Fruit fly (Drosophila melanogaster) whole organism, prepupa: ENCODE results near the gene Bdp1.

Source experiments
- Blimp-1 ChIP-seq: fragments of 200-800 bp; sonication (Bioruptor generic); optimal IDR thresholded peaks from 3 replicates; lab custom pipeline; 2017; ENCODE audit warnings: missing biosample characterization, missing genetic modification characterization, mild to moderate bottlenecking, moderate library complexity, missing genetic modification reagents
- CG10631 ChIP-seq: fragments of 200-800 bp; sonication (Bioruptor generic); optimal IDR thresholded peaks from 2 replicates; lab custom pipeline; 2016; ENCODE audit warnings: missing biosample characterization, missing genetic modification characterization
- CG11762 ChIP-seq: fragments of 200-800 bp; sonication (Bioruptor generic); optimal IDR thresholded peaks from 3 replicates; lab custom pipeline; 2016; ENCODE audit warnings: missing biosample characterization, missing genetic modification characterization; ENCODE audit not compliant: insufficient read depth
- CG11902 ChIP-seq: fragments of 200-800 bp; sonication (Bioruptor generic); optimal IDR thresholded peaks from 3 replicates; lab custom pipeline; 2016; ENCODE audit warnings: missing biosample characterization, missing genetic modification characterization
- CG15336 ChIP-seq: fragments of 200-800 bp; sonication (Bioruptor generic); IDR thresholded peaks from 2 replicates; pipeline ENCODE4 v1.3.6; 2022; ENCODE audit warnings: missing biosample characterization, missing genetic modification characterization
- CG1621 ChIP-seq: fragments of 200-800 bp; sonication (Bioruptor generic); optimal IDR thresholded peaks from 3 replicates; lab custom pipeline; 2018; ENCODE audit warnings: missing biosample characterization, mild to moderate bottlenecking, missing genetic modification characterization
- CG16779 ChIP-seq: fragments of 200-800 bp; sonication (Bioruptor generic); optimal IDR thresholded peaks from 3 replicates; lab custom pipeline; 2017; ENCODE audit warnings: missing biosample characterization, mild to moderate bottlenecking, missing genetic modification characterization
- CG3032 ChIP-seq: fragments of 200-800 bp; optimal IDR thresholded peaks from 2 replicates; lab custom pipeline; 2019; ENCODE audit warnings: missing biosample characterization, mild to moderate bottlenecking, missing genetic modification characterization, moderate library complexity
- CG32006 ChIP-seq: fragments of 200-800 bp; sonication (Bioruptor generic); optimal IDR thresholded peaks from 3 replicates; lab custom pipeline; 2017; ENCODE audit warnings: missing biosample characterization, mild to moderate bottlenecking, missing genetic modification characterization
- CG34406 ChIP-seq: fragments of 200-800 bp; sonication (Bioruptor generic); optimal IDR thresholded peaks from 3 replicates; lab custom pipeline; 2016; ENCODE audit warnings: missing biosample characterization, missing genetic modification characterization
- CG4318 ChIP-seq: fragments of 200-800 bp; sonication (Bioruptor generic); optimal IDR thresholded peaks from 3 replicates; lab custom pipeline; 2017; ENCODE audit warnings: missing biosample characterization, mild to moderate bottlenecking, missing genetic modification characterization
- CG6163 ChIP-seq: fragments of 200-800 bp; sonication (Bioruptor generic); IDR thresholded peaks from 3 replicates; pipeline ENCODE4 v1.3.6; 2022; ENCODE audit warnings: missing biosample characterization, missing genetic modification characterization
- CG6276 ChIP-seq: fragments of 200-800 bp; sonication (Bioruptor generic); optimal IDR thresholded peaks from 2 replicates; lab custom pipeline; 2017; ENCODE audit warnings: missing biosample characterization, mild to moderate bottlenecking, missing genetic modification characterization
- CG6808 ChIP-seq: fragments of 200-800 bp; sonication (Bioruptor generic); optimal IDR thresholded peaks from 3 replicates; lab custom pipeline; 2017; ENCODE audit warnings: missing biosample characterization, missing genetic modification characterization, mild to moderate bottlenecking, moderate library complexity, missing genetic modification reagents
- CG6854 ChIP-seq: fragments of 200-800 bp; sonication (Bioruptor generic); optimal IDR thresholded peaks from 2 replicates; lab custom pipeline; 2017; ENCODE audit warnings: missing biosample characterization, mild to moderate bottlenecking, missing genetic modification characterization
- CG8119 ChIP-seq: fragments of 200-800 bp; sonication (Bioruptor generic); IDR thresholded peaks from 3 replicates; pipeline ENCODE4 v1.3.6; 2022; ENCODE audit warnings: missing biosample characterization, missing genetic modification characterization
- CG8319 ChIP-seq: fragments of 200-800 bp; sonication (Bioruptor generic); optimal IDR thresholded peaks from 3 replicates; lab custom pipeline; 2016; ENCODE audit warnings: missing biosample characterization, missing genetic modification characterization
- CG8632 ChIP-seq: fragments of 200-800 bp; sonication (Bioruptor generic); optimal IDR thresholded peaks from 3 replicates; lab custom pipeline; 2016; ENCODE audit warnings: missing biosample characterization, missing genetic modification characterization
- CG9139 ChIP-seq: fragments of 200-800 bp; sonication (Bioruptor generic); optimal IDR thresholded peaks from 3 replicates; lab custom pipeline; 2017; ENCODE audit warnings: missing biosample characterization, mild to moderate bottlenecking, missing genetic modification characterization
- Eip75B ChIP-seq: fragments of 200-800 bp; sonication (Bioruptor generic); optimal IDR thresholded peaks from 3 replicates; lab custom pipeline; 2016; ENCODE audit warnings: missing biosample characterization, missing genetic modification characterization
- Eip78C ChIP-seq: fragments of 200-800 bp; sonication (Bioruptor generic); peaks from one replicate; lab custom pipeline; 2016; ENCODE audit warnings: missing biosample characterization, missing genetic modification characterization
- Eip93F ChIP-seq: fragments of 200-800 bp; sonication (Bioruptor generic); optimal IDR thresholded peaks from 2 replicates; lab custom pipeline; 2016; ENCODE audit warnings: missing biosample characterization, mild to moderate bottlenecking, missing genetic modification characterization
- Ets21C ChIP-seq: fragments of 200-800 bp; sonication (Bioruptor generic); optimal IDR thresholded peaks from 3 replicates; lab custom pipeline; 2016; ENCODE audit warnings: missing biosample characterization, missing genetic modification characterization
- Ets96B ChIP-seq: fragments of 200-800 bp; optimal IDR thresholded peaks from 2 replicates; lab custom pipeline; 2019; ENCODE audit warnings: missing biosample characterization, mild to moderate bottlenecking, missing genetic modification characterization, moderate library complexity
- Gug ChIP-seq: fragments of 200-800 bp; sonication (Bioruptor generic); IDR thresholded peaks from 2 replicates; pipeline ENCODE4 v1.3.6; 2022; ENCODE audit warnings: missing biosample characterization, missing genetic modification characterization
- Hr39 ChIP-seq: fragments of 200-800 bp; sonication (Bioruptor generic); optimal IDR thresholded peaks from 2 replicates; lab custom pipeline; 2016; ENCODE audit warnings: missing biosample characterization, missing genetic modification characterization
- Hr4 ChIP-seq: fragments of 200-800 bp; sonication (Bioruptor generic); optimal IDR thresholded peaks from 3 replicates; lab custom pipeline; 2016; ENCODE audit warnings: missing biosample characterization, missing genetic modification characterization
- Lpt ChIP-seq: fragments of 200-800 bp; sonication (Bioruptor generic); optimal IDR thresholded peaks from 3 replicates; lab custom pipeline; 2016; ENCODE audit warnings: missing biosample characterization, missing genetic modification characterization
- Met ChIP-seq: fragments of 200-800 bp; sonication (Bioruptor generic); optimal IDR thresholded peaks from 3 replicates; lab custom pipeline; 2016; ENCODE audit warnings: missing biosample characterization, missing genetic modification characterization
- OdsH ChIP-seq: fragments of 200-800 bp; sonication (Bioruptor generic); optimal IDR thresholded peaks from 3 replicates; lab custom pipeline; 2016; ENCODE audit warnings: missing biosample characterization, missing genetic modification characterization
- Smox ChIP-seq: fragments of 200-800 bp; sonication (Bioruptor generic); optimal IDR thresholded peaks from 3 replicates; lab custom pipeline; 2016; ENCODE audit warnings: missing biosample characterization, missing genetic modification characterization
- Sox14 ChIP-seq: fragments of 200-800 bp; sonication (Bioruptor generic); optimal IDR thresholded peaks from 3 replicates; lab custom pipeline; 2016; ENCODE audit warnings: missing biosample characterization, missing genetic modification characterization
- Sox15 ChIP-seq: fragments of 200-800 bp; sonication (Bioruptor generic); optimal IDR thresholded peaks from 3 replicates; lab custom pipeline; 2016; ENCODE audit warnings: missing biosample characterization, missing genetic modification characterization
- achi ChIP-seq: fragments of 200-800 bp; sonication (Bioruptor generic); optimal IDR thresholded peaks from 3 replicates; lab custom pipeline; 2016; ENCODE audit warnings: missing biosample characterization, missing genetic modification characterization
- acj6 ChIP-seq: fragments of 200-800 bp; sonication (Bioruptor generic); optimal IDR thresholded peaks from 3 replicates; lab custom pipeline; 2016; ENCODE audit warnings: missing biosample characterization, missing genetic modification characterization
- cyc ChIP-seq: fragments of 200-800 bp; sonication (Bioruptor generic); optimal IDR thresholded peaks from 3 replicates; lab custom pipeline; 2016; ENCODE audit warnings: missing biosample characterization, missing genetic modification characterization
- dac ChIP-seq: fragments of 200-800 bp; sonication (Bioruptor generic); optimal IDR thresholded peaks from 2 replicates; lab custom pipeline; 2017; ENCODE audit warnings: missing biosample characterization, mild to moderate bottlenecking, missing genetic modification characterization
- dsx ChIP-seq: fragments of 200-800 bp; optimal IDR thresholded peaks from 3 replicates; lab custom pipeline; 2019; ENCODE audit warnings: missing biosample characterization, mild to moderate bottlenecking, missing genetic modification characterization, moderate library complexity; ENCODE audit not compliant: poor library complexity, severe bottlenecking
- eg ChIP-seq: fragments of 200-800 bp; sonication (Bioruptor generic); IDR thresholded peaks from 3 replicates; pipeline ENCODE4 v1.3.6; 2022; ENCODE audit warnings: missing biosample characterization, missing genetic modification characterization
- esn ChIP-seq: fragments of 200-800 bp; sonication (Bioruptor generic); optimal IDR thresholded peaks from 2 replicates; lab custom pipeline; 2016; ENCODE audit warnings: missing biosample characterization, mild to moderate bottlenecking, missing genetic modification characterization, moderate library complexity
- fkh ChIP-seq: fragments of 200-800 bp; sonication (Bioruptor generic); optimal IDR thresholded peaks from 3 replicates; lab custom pipeline; 2017; ENCODE audit warnings: missing biosample characterization, mild to moderate bottlenecking, missing genetic modification characterization, moderate library complexity
- lz ChIP-seq: fragments of 200-800 bp; sonication (Bioruptor generic); optimal IDR thresholded peaks from 3 replicates; lab custom pipeline; 2016; ENCODE audit warnings: missing biosample characterization, missing genetic modification characterization
- net ChIP-seq: fragments of 200-800 bp; sonication (Bioruptor generic); optimal IDR thresholded peaks from 3 replicates; lab custom pipeline; 2016; ENCODE audit warnings: missing biosample characterization, missing genetic modification characterization
- pdm3 ChIP-seq: fragments of 200-800 bp; sonication (Bioruptor generic); optimal IDR thresholded peaks from 3 replicates; lab custom pipeline; 2016; ENCODE audit warnings: missing biosample characterization, missing genetic modification characterization
- salr ChIP-seq, 2 experiments: fragments of 200-800 bp; sonication (Bioruptor generic); optimal IDR thresholded peaks; 3 replicates each; lab custom pipeline; 2016 to 2018; ENCODE audit warnings: missing biosample characterization in 2 of 2, missing genetic modification characterization in 2 of 2, mild to moderate bottlenecking in 1 of 2
- spab ChIP-seq: fragments of 200-800 bp; sonication (Bioruptor generic); optimal IDR thresholded peaks from 2 replicates; lab custom pipeline; 2017; ENCODE audit warnings: missing biosample characterization, mild to moderate bottlenecking, missing genetic modification characterization, missing genetic modification reagents
- svp ChIP-seq: fragments of 200-800 bp; sonication (Bioruptor generic); peaks from one replicate; lab custom pipeline; 2016; ENCODE audit warnings: missing biosample characterization, missing genetic modification characterization
- topi ChIP-seq: fragments of 200-800 bp; sonication (Bioruptor generic); optimal IDR thresholded peaks from 3 replicates; lab custom pipeline; 2016; ENCODE audit warnings: missing biosample characterization, missing genetic modification characterization
- vri ChIP-seq: fragments of 200-800 bp; sonication (Bioruptor generic); optimal IDR thresholded peaks from 3 replicates; lab custom pipeline; 2016; ENCODE audit warnings: missing biosample characterization, mild to moderate bottlenecking, missing genetic modification characterization

Gene Bdp1

dm6 chr2L:13370762-13371161 is 2.9 kb downstream of the Bdp1 start, which contains the start of gene ND-B22 (continued):
- TF ChIP-seq Hr4 (peak; percentile 0), Ets21C (GFP tag; lab: Kevin White, UChicago) (peak; percentile 15), Sox14 (GFP tag; lab: Kevin White, UChicago) (peak; percentile 52), CG6854 (GFP tag; lab: Kevin White, UChicago) (no peak), esn (peak; percentile 58), OdsH (peak; percentile 27), svp (peak; percentile 44), dsx (GFP tag; lab: Kevin White, UChicago) (peak; percentile 77), Smox (GFP tag; lab: Kevin White, UChicago) (peak; percentile 24), achi (GFP tag; lab: Kevin White, UChicago) (peak; percentile 99), CG10631 (peak; percentile 12)

dm6 chr2L:13368940-13369339 is 4.8 kb downstream of the Bdp1 start, which contains the start of gene CG31855:
Gene CG31855 (plus strand): TSS chr2L:13369204.
- TF ChIP-seq CG34406 (GFP tag; lab: Kevin White, UChicago): peak; percentile 70
- peak; percentile 52 for TF ChIP-seq CG11902 (GFP tag; lab: Kevin White, UChicago)
- TF ChIP-seq CG16779 (tag; lab: Kevin White, UChicago): no peak
- peak; percentile 62; the same call in 2 of the 3 replicates for TF ChIP-seq CG6163 (GFP tag; lab: Robert Waterston, UW)
- no peak for TF ChIP-seq fkh (GFP tag; lab: Kevin White, UChicago)
- peak; percentile 44 for TF ChIP-seq CG1621
- TF ChIP-seq cyc (GFP tag; lab: Kevin White, UChicago): peak; percentile 84
- peak; percentile 60 for TF ChIP-seq Lpt (GFP tag; lab: Kevin White, UChicago)
- peak; percentile 83 for TF ChIP-seq pdm3 (GFP tag; lab: Kevin White, UChicago)
- peak; percentile 76 for TF ChIP-seq net (GFP tag; lab: Kevin White, UChicago)
- peak; percentile 66 for TF ChIP-seq CG8119 (GFP tag; lab: Robert Waterston, UW)
- TF ChIP-seq Eip78C (GFP tag; lab: Kevin White, UChicago): peak; percentile 93
- peak; percentile 71 for TF ChIP-seq CG10631
- peak; percentile 87 for TF ChIP-seq Met (GFP tag; lab: Kevin White, UChicago)
- TF ChIP-seq dsx (GFP tag; lab: Kevin White, UChicago): peak; percentile 54
- TF ChIP-seq CG4318 (GFP tag; lab: Kevin White, UChicago): no peak
- no peak for TF ChIP-seq CG6276 (GFP tag; lab: Kevin White, UChicago)
- TF ChIP-seq vri: no peak
- 0 out of 2 replicates have a peak, but pooled peaks have one; percentile 27 for TF ChIP-seq Gug (GFP tag; lab: Robert Waterston, UW)
- TF ChIP-seq OdsH: peak; percentile 83
- peak; percentile 84 for TF ChIP-seq topi (GFP tag; lab: Kevin White, UChicago)
- TF ChIP-seq CG6808: peak; percentile 64
- peak; percentile 70 for TF ChIP-seq CG32006 (GFP tag; lab: Kevin White, UChicago)
- peak; percentile 77 for TF ChIP-seq Eip75B (GFP tag; lab: Kevin White, UChicago)
- TF ChIP-seq achi (GFP tag; lab: Kevin White, UChicago): peak; percentile 83
- peak; percentile 83 for TF ChIP-seq acj6
- peak; percentile 62 for TF ChIP-seq Ets96B (tag; lab: Kevin White, UChicago)
- TF ChIP-seq salr (GFP tag; optimal IDR thresholded peaks at IDR 0.05; lab: Kevin White, UChicago): peak; percentile 42 to 64
- TF ChIP-seq CG3032: peak; percentile 64
- TF ChIP-seq CG8319 (GFP tag; lab: Kevin White, UChicago): peak; percentile 61
- peak; percentile 75 for TF ChIP-seq Hr39
- TF ChIP-seq Eip93F (GFP tag; lab: Kevin White, UChicago): peak; percentile 58
- peak; percentile 80 for TF ChIP-seq eg
- peak; percentile 59 for TF ChIP-seq CG11762
- peak; percentile 43 for TF ChIP-seq Blimp-1 (GFP tag; lab: Kevin White, UChicago)
- TF ChIP-seq Sox15 (GFP tag; lab: Kevin White, UChicago): peak; percentile 38
- TF ChIP-seq Smox (GFP tag; lab: Kevin White, UChicago): peak; percentile 83
- no peak for TF ChIP-seq CG9139 (GFP tag; lab: Kevin White, UChicago)
- peak; percentile 65 for TF ChIP-seq CG6854 (GFP tag; lab: Kevin White, UChicago)
- peak; percentile 32 for TF ChIP-seq dac
- peak; percentile 72 for TF ChIP-seq CG15336
- TF ChIP-seq spab (GFP tag; lab: Kevin White, UChicago): peak; percentile 50
- TF ChIP-seq lz: peak; percentile 80
- peak; percentile 74 for TF ChIP-seq CG8632 (GFP tag; lab: Kevin White, UChicago)
- TF ChIP-seq esn: peak; percentile 91
